Fruit fly (Drosophila melanogaster) ovary, adult (tissue): ENCODE data around the gene karr.
"Not testable (repeated sequence)": the region's sequence is repeated elsewhere in the genome, so short reads cannot be mapped to it uniquely, and the experiment has no call there.

Experiments used
- CG17801 ChIP-seq: fragments of 200-800 bp; optimal IDR thresholded peaks from 2 replicates; lab custom pipeline; 2019; ENCODE audit warnings: missing biosample characterization, mild to moderate bottlenecking, missing genetic modification characterization, moderate library complexity; ENCODE audit not compliant: partially characterized antibody

The karr gene

dm6 chrX:20110475-20110874, at the start of gene karr:
karr (minus strand) TSS chrX:20110575.
- no peak for TF ChIP-seq CG17801 (GFP tag; lab: Kevin White, UChicago)

dm6 chrX:20159679-20160140, 49.3 kb upstream of the karr start, which contains the start of gene Rab35:
Rab35 (minus strand) TSS chrX:20159872.
- no peak for TF ChIP-seq CG17801 (GFP tag; lab: Kevin White, UChicago)

- peak; percentile 41 for TF ChIP-seq CG17801 (GFP tag; lab: Kevin White, UChicago)
These were observed 48.6 kb upstream of the karr start for dm6 chrX:20158943-20159385.

dm6 chrX:20158491-20158890, 48.1 kb upstream of the karr start:
- no peak for TF ChIP-seq CG17801 (GFP tag; lab: Kevin White, UChicago)

dm6 chrX:20155947-20156346, 45.6 kb upstream of the karr start:
- no peak for TF ChIP-seq CG17801 (GFP tag; lab: Kevin White, UChicago)

dm6 chrX:20147693-20148174, 37.4 kb upstream of the karr start, which contains the start of gene aspr:
aspr (plus strand) TSS chrX:20148124.
- TF ChIP-seq CG17801 (GFP tag; lab: Kevin White, UChicago), result no peak

dm6 chrX:20143088-20143487, 32.7 kb upstream of the karr start, which contains the start of gene Or19a:
Or19a (minus strand) TSS chrX:20143188.
- not testable (repeated sequence) for TF ChIP-seq CG17801 (GFP tag; lab: Kevin White, UChicago)

dm6 chrX:20140710-20141109, 30.3 kb upstream of the karr start, which contains the start of gene CG34332:
CG34332 (plus strand) TSS chrX:20141010.
- TF ChIP-seq CG17801 (GFP tag; lab: Kevin White, UChicago), result no peak

- no peak for TF ChIP-seq CG17801 (GFP tag; lab: Kevin White, UChicago)
These were observed 29.1 kb upstream of the karr start, which contains the start of gene CG42583 for dm6 chrX:20139493-20139892. CG42583 (plus strand) TSS chrX:20139793.

dm6 chrX:20133432-20133831, 23.1 kb upstream of the karr start, which contains the start of gene CG15322:
CG15322 (plus strand) TSS chrX:20133579.
- no peak for TF ChIP-seq CG17801 (GFP tag; lab: Kevin White, UChicago)

dm6 chrX:20130486-20130885, 20.1 kb upstream of the karr start:
- TF ChIP-seq CG17801 (GFP tag; lab: Kevin White, UChicago), result no peak

dm6 chrX:20129554-20129953, 19.2 kb upstream of the karr start:
- TF ChIP-seq CG17801 (GFP tag; lab: Kevin White, UChicago), result no peak

dm6 chrX:20122153-20122552, 11.8 kb upstream of the karr start, which contains the start of gene CG34331:
CG34331 (plus strand) TSS chrX:20122453.
- no peak for TF ChIP-seq CG17801 (GFP tag; lab: Kevin White, UChicago)

dm6 chrX:20104987-20105386, 5.4 kb downstream of the karr start:
- TF ChIP-seq CG17801 (GFP tag; lab: Kevin White, UChicago), result no peak

- not testable (repeated sequence) for TF ChIP-seq CG17801 (GFP tag; lab: Kevin White, UChicago)
These were observed 14.0 kb downstream of the karr start, which contains the start of gene CG42581 for dm6 chrX:20096374-20096773. CG42581 (minus strand) TSS chrX:20096474.

- not testable (repeated sequence) for TF ChIP-seq CG17801 (GFP tag; lab: Kevin White, UChicago)
These were observed 16.3 kb downstream of the karr start, which contains the start of gene Or19b for dm6 chrX:20094098-20094497. Or19b (plus strand) TSS chrX:20094398.
